Worm (Caenorhabditis elegans) whole organism, L3 larva: Measurements from ENCODE around the gene srlf-12.

Source experiments
- ama-1 ChIP-seq: fragments of 150-350 bp; optimal IDR thresholded peaks from 2 replicates; lab custom pipeline; 2018
- ceh-28 ChIP-seq: fragments of 150-350 bp; optimal IDR thresholded peaks from 2 replicates; lab custom pipeline; 2014; ENCODE audit warnings: missing biosample characterization, missing genetic modification reagents, missing genetic modification characterization
- ceh-82 ChIP-seq: fragments of 150-350 bp; optimal IDR thresholded peaks from 2 replicates; lab custom pipeline; 2014; ENCODE audit warnings: missing biosample characterization, missing genetic modification characterization
- ceh-9 ChIP-seq: sonication (generic microtip); optimal IDR thresholded peaks from 2 replicates; lab custom pipeline; 2018; ENCODE audit warnings: missing biosample characterization, missing genetic modification characterization
- daf-12 ChIP-seq: fragments of 150-350 bp; optimal IDR thresholded peaks from 2 replicates; lab custom pipeline; 2014; ENCODE audit warnings: missing biosample characterization, missing genetic modification reagents, missing genetic modification characterization
- egl-27 ChIP-seq: sonication (generic microtip); optimal IDR thresholded peaks from 4 replicates; lab custom pipeline; 2017; ENCODE audit warnings: missing biosample characterization, missing genetic modification reagents, missing genetic modification characterization
- egl-5 ChIP-seq: fragments of 150-350 bp; optimal IDR thresholded peaks from 2 replicates; lab custom pipeline; 2017; ENCODE audit warnings: missing biosample characterization, missing genetic modification reagents, missing genetic modification characterization, inconsistent platforms
- elt-1 ChIP-seq: fragments of 150-350 bp; optimal IDR thresholded peaks from 2 replicates; lab custom pipeline; 2014; ENCODE audit warnings: missing biosample characterization, missing genetic modification characterization
- eor-1 ChIP-seq, 2 experiments: fragments of 150-350 bp; optimal IDR thresholded peaks; 2 replicates each; lab custom pipeline; 2014 to 2018; ENCODE audit warnings: missing biosample characterization in 2 of 2, missing genetic modification characterization in 2 of 2
- fkh-10 ChIP-seq: sonication (generic microtip); optimal IDR thresholded peaks from 2 replicates; lab custom pipeline; 2017; ENCODE audit warnings: missing biosample characterization, missing genetic modification reagents, missing genetic modification characterization
- fkh-2 ChIP-seq: fragments of 150-350 bp; optimal IDR thresholded peaks from 2 replicates; lab custom pipeline; 2014; ENCODE audit warnings: missing biosample characterization, missing genetic modification reagents, missing genetic modification characterization
- fos-1 ChIP-seq: fragments of 150-350 bp; optimal IDR thresholded peaks from 2 replicates; lab custom pipeline; 2014; ENCODE audit warnings: missing biosample characterization, missing genetic modification characterization
- hmg-11 ChIP-seq: sonication (generic microtip); optimal IDR thresholded peaks from 2 replicates; lab custom pipeline; 2016; ENCODE audit warnings: missing genetic modification characterization, missing compliant biosample characterization
- jun-1 ChIP-seq: fragments of 150-350 bp; optimal IDR thresholded peaks from 2 replicates; lab custom pipeline; 2014; ENCODE audit warnings: missing biosample characterization, missing genetic modification reagents, missing genetic modification characterization
- lin-15B ChIP-seq: fragments of 150-350 bp; optimal IDR thresholded peaks from 2 replicates; lab custom pipeline; 2014; ENCODE audit warnings: missing biosample characterization, missing genetic modification characterization
- lin-39 ChIP-seq: fragments of 150-350 bp; optimal IDR thresholded peaks from 2 replicates; lab custom pipeline; 2018; ENCODE audit warnings: missing biosample characterization, missing genetic modification reagents, missing genetic modification characterization
- lsy-12 ChIP-seq: sonication (generic microtip); optimal IDR thresholded peaks from 2 replicates; lab custom pipeline; 2016; ENCODE audit warnings: mild to moderate bottlenecking, missing genetic modification characterization, missing compliant biosample characterization
- mdl-1 ChIP-seq: fragments of 150-350 bp; optimal IDR thresholded peaks from 2 replicates; lab custom pipeline; 2014; ENCODE audit warnings: missing biosample characterization, missing genetic modification characterization
- mml-1 ChIP-seq: fragments of 150-350 bp; sonication (generic microtip); optimal IDR thresholded peaks from 3 replicates; lab custom pipeline; 2014; ENCODE audit warnings: missing biosample characterization, missing genetic modification characterization
- nfya-1 ChIP-seq: sonication (generic microtip); optimal IDR thresholded peaks from 2 replicates; lab custom pipeline; 2017; ENCODE audit warnings: missing genetic modification characterization, mild to moderate bottlenecking, missing compliant biosample characterization, antibody characterized with exemption, moderate library complexity; ENCODE audit not compliant: insufficient read depth
- nhr-11 ChIP-seq: fragments of 150-350 bp; optimal IDR thresholded peaks from 2 replicates; lab custom pipeline; 2014; ENCODE audit warnings: missing biosample characterization, missing genetic modification characterization
- nhr-12 ChIP-seq: fragments of 150-350 bp; optimal IDR thresholded peaks from 2 replicates; lab custom pipeline; 2014; ENCODE audit warnings: missing biosample characterization, missing genetic modification characterization
- nhr-23 ChIP-seq: fragments of 150-350 bp; optimal IDR thresholded peaks from 2 replicates; lab custom pipeline; 2014; ENCODE audit warnings: missing biosample characterization, missing genetic modification reagents, missing genetic modification characterization
- nhr-237 ChIP-seq: fragments of 150-350 bp; optimal IDR thresholded peaks from 2 replicates; lab custom pipeline; 2014; ENCODE audit warnings: missing biosample characterization, missing genetic modification characterization
- nhr-25 ChIP-seq: sonication (generic microtip); optimal IDR thresholded peaks from 2 replicates; lab custom pipeline; 2017; ENCODE audit warnings: missing biosample characterization, missing genetic modification characterization
- nhr-43 ChIP-seq: sonication (generic microtip); optimal IDR thresholded peaks from 2 replicates; lab custom pipeline; 2016; ENCODE audit warnings: mild to moderate bottlenecking, missing genetic modification characterization, missing compliant biosample characterization; ENCODE audit not compliant: poor library complexity, severe bottlenecking
- nhr-67 ChIP-seq: fragments of 150-350 bp; optimal IDR thresholded peaks from 2 replicates; lab custom pipeline; 2014; ENCODE audit warnings: missing biosample characterization, missing genetic modification characterization
- nhr-77 ChIP-seq: fragments of 150-350 bp; optimal IDR thresholded peaks from 2 replicates; lab custom pipeline; 2014; ENCODE audit warnings: missing biosample characterization, missing genetic modification characterization
- pha-4 ChIP-seq: fragments of 150-350 bp; optimal IDR thresholded peaks from 2 replicates; lab custom pipeline; 2014; ENCODE audit warnings: missing biosample characterization, missing genetic modification reagents, missing genetic modification characterization
- pqm-1 ChIP-seq: fragments of 150-350 bp; optimal IDR thresholded peaks from 2 replicates; lab custom pipeline; 2017; ENCODE audit warnings: missing biosample characterization, missing genetic modification characterization, inconsistent platforms
- sea-2 ChIP-seq: fragments of 150-350 bp; sonication (generic microtip); optimal IDR thresholded peaks from 4 replicates; lab custom pipeline; 2014; ENCODE audit warnings: missing biosample characterization, missing genetic modification reagents, missing genetic modification characterization
- skn-1 ChIP-seq: fragments of 150-350 bp; optimal IDR thresholded peaks from 2 replicates; lab custom pipeline; 2014; ENCODE audit warnings: missing biosample characterization, missing genetic modification characterization
- snpc-4 ChIP-seq: fragments of 150-350 bp; optimal IDR thresholded peaks from 2 replicates; lab custom pipeline; 2014; ENCODE audit warnings: missing biosample characterization, missing genetic modification characterization
- tbx-2 ChIP-seq: sonication (generic microtip); optimal IDR thresholded peaks from 2 replicates; lab custom pipeline; 2016; ENCODE audit warnings: mild to moderate bottlenecking, missing genetic modification characterization, missing compliant biosample characterization
- unc-39 ChIP-seq: sonication (generic microtip); optimal IDR thresholded peaks from 4 replicates; lab custom pipeline; 2017; ENCODE audit warnings: missing biosample characterization, missing genetic modification characterization
- unc-62 ChIP-seq: fragments of 150-350 bp; sonication (generic microtip); optimal IDR thresholded peaks from 4 replicates; lab custom pipeline; 2014; ENCODE audit warnings: missing biosample characterization, missing genetic modification reagents, missing genetic modification characterization
- zag-1 ChIP-seq: fragments of 150-350 bp; optimal IDR thresholded peaks from 2 replicates; lab custom pipeline; 2014; ENCODE audit warnings: missing biosample characterization, missing genetic modification characterization
- ztf-11 ChIP-seq: fragments of 150-350 bp; optimal IDR thresholded peaks from 2 replicates; lab custom pipeline; 2014; ENCODE audit warnings: missing biosample characterization, missing genetic modification characterization
- ztf-4 ChIP-seq: fragments of 150-350 bp; optimal IDR thresholded peaks from 2 replicates; lab custom pipeline; 2014; ENCODE audit warnings: missing biosample characterization, missing genetic modification characterization

Gene srlf-12

DNA sequence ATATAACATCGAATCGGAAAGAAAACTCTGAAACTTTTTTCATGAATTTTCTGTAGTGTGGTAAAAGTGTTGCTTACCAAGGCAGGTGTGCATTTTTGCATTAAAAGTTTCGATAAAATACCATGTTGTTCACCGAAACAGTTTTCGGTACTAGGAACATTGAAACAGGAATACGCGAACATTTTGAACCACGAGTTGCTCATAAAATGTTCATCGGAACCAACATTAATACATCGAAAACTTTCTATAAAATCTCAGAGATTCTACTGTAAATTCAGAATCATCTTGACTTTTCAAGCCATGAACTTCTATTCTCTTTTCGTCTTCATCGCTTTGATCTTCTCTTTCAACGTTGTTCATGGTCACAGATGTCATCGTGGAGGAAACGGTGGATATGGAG lies 11.6 kb downstream of the srlf-12 start, which contains the start of gene fipr-15:
TSS of gene fipr-15 (plus strand) at position 301 of the 400 bp plus-strand sequence.
- TF ChIP-seq lsy-12 (tag; lab: Kevin White, UChicago) (no peak), fkh-10 (GFP tag; lab: Kevin White, UChicago) (no peak), hmg-11 (tag; lab: Kevin White, UChicago) (no peak), nhr-11 (tag; lab: Kevin White, UChicago) (no peak), nhr-25 (no peak), ceh-82 (no peak), nfya-1 (tag; lab: Kevin White, UChicago) (no peak), nhr-23 (tag; lab: Kevin White, UChicago) (no peak), unc-39 (tag; lab: Kevin White, UChicago) (no peak), nhr-43 (tag; lab: Kevin White, UChicago) (no peak), lin-39 (tag; lab: Kevin White, UChicago) (no peak)

DNA sequence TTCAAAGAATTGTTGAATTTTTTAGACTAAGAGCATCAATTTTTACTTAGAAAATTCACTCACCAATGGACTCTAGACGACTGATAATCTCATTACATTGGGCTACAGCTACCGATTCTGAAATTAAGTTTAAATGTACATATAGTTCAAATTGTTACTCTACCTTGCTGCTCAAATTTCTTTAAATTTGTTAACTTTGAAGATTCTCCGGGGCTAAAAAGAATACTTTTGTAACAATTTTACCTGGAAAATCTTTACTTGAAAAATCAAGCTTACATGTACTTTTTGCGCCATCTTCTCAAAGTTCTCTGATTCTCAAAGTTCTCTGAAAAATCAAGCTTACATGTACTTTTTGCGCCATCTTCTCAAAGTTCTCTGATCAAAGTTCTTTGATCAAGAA lies 12.4 kb downstream of the srlf-12 start, which contains the start of gene sdz-13:
TSS of gene sdz-13 (minus strand) at position 101 of the 400 bp plus-strand sequence.
- no peak for TF ChIP-seq unc-62 (GFP tag; lab: Kevin White, UChicago)
- no peak for TF ChIP-seq egl-5 (tag; lab: Kevin White, UChicago)
- no peak for TF ChIP-seq fos-1
- TF ChIP-seq mml-1: no peak
- TF ChIP-seq egl-27 (tag; lab: Kevin White, UChicago): no peak
- no peak for TF ChIP-seq mdl-1
- no peak for TF ChIP-seq lin-15B (tag; lab: Kevin White, UChicago)

DNA sequence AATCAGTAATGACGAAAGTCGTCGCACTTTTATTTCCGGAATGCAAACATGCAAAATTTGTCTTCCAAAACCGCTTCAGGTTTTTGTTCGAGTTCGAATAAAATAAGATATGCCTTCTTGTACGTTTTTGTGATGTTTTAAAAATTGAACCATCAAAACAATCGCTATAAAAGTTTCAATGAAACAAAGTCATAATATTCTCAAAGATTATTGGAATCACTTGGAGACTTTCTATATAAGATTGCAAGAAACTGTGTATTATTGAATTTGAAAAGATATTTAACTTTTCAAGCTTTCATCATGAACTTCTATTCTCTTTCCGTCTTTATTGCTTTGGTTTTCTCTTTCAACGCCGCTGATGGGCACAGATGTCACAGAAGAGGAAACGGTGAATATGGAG lies 15.0 kb downstream of the srlf-12 start, which contains the start of gene fipr-14:
TSS of gene fipr-14 (plus strand) at position 301 of the 400 bp plus-strand sequence.
- TF ChIP-seq nfya-1 (tag; lab: Kevin White, UChicago): no peak
- TF ChIP-seq eor-1 (tag; optimal IDR thresholded peaks at IDR 0.05; lab: Kevin White, UChicago): no peak
- no peak for TF ChIP-seq nhr-12
- no peak for TF ChIP-seq tbx-2 (tag; lab: Kevin White, UChicago)
- TF ChIP-seq daf-12 (tag; lab: Kevin White, UChicago): no peak
- TF ChIP-seq ceh-9 (tag; lab: Kevin White, UChicago): no peak
- no peak for TF ChIP-seq snpc-4 (tag; lab: Kevin White, UChicago)
- no peak for TF ChIP-seq lin-15B (tag; lab: Kevin White, UChicago)
- no peak for TF ChIP-seq sea-2
- TF ChIP-seq ama-1 (lab: Kevin White, UChicago): no peak
- TF ChIP-seq ztf-11 (tag; lab: Kevin White, UChicago): no peak
- TF ChIP-seq fkh-10 (GFP tag; lab: Kevin White, UChicago): no peak
- no peak for TF ChIP-seq lsy-12 (tag; lab: Kevin White, UChicago)
- TF ChIP-seq fkh-2 (tag; lab: Kevin White, UChicago): no peak
- TF ChIP-seq mdl-1: no peak
- TF ChIP-seq unc-39 (tag; lab: Kevin White, UChicago): no peak
- TF ChIP-seq nhr-25: no peak
- TF ChIP-seq pqm-1 (tag; lab: Kevin White, UChicago): no peak
- TF ChIP-seq jun-1 (tag; lab: Kevin White, UChicago): no peak

DNA sequence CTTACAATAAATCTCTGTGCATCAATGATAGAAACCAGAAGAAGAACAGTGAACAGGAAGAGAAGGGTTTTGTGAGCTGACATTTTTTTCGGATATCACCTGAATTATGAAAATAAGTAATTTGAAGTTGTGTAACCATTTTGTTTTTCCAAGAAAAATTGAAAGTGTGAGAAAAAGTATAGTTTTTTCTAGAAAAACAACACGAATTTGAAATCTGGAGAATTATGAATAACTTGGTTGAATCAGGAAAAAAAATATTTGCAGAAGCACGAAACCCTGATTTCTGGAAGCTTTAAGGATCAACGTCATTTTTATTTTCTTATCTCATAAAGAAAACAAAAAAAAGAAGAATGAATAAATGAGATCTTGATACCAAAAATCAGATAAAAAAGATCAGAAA lies 17.4 kb downstream of the srlf-12 start, which contains the start of gene F13E9.12:
TSS of gene F13E9.12 (minus strand) at position 101 of the 400 bp plus-strand sequence.
- TF ChIP-seq elt-1 (peak; percentile 35), ceh-9 (tag; lab: Kevin White, UChicago) (no peak), tbx-2 (tag; lab: Kevin White, UChicago) (no peak), ztf-11 (tag; lab: Kevin White, UChicago) (no peak)

DNA sequence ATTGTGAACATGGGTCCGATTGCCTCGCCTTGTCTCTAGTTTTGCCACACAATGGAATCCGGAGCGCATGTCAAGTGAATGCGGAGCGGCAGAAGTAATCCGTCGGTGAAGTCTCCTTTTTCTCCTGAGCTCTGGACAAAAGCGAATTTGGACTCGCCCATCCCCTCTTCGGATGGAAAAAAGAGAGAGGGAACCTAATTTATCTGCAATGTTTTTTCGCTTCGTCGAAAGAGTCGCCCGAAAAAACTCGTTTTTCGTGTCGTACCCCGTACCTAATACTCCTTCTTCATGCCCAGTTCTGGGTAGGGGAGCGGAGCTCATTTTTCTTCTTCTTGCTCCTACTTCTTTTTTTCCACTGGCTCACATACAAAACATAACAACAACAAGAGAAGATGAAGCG lies 21.7 kb downstream of the srlf-12 start:
- no peak for TF ChIP-seq ztf-4 (tag; lab: Kevin White, UChicago)
- no peak for TF ChIP-seq nhr-43 (tag; lab: Kevin White, UChicago)
- no peak for TF ChIP-seq nhr-12
- no peak for TF ChIP-seq nhr-67 (tag; lab: Kevin White, UChicago)
- no peak for TF ChIP-seq egl-27 (tag; lab: Kevin White, UChicago)
- TF ChIP-seq ceh-28: no peak
- no peak for TF ChIP-seq mdl-1
- no peak for TF ChIP-seq skn-1
- no peak for TF ChIP-seq nhr-77 (tag; lab: Kevin White, UChicago)
- no peak for TF ChIP-seq lsy-12 (tag; lab: Kevin White, UChicago)
- TF ChIP-seq ama-1 (lab: Kevin White, UChicago): no peak
- TF ChIP-seq nhr-237 (tag; lab: Kevin White, UChicago): no peak
- no peak for TF ChIP-seq unc-62 (GFP tag; lab: Kevin White, UChicago)
- TF ChIP-seq nfya-1 (tag; lab: Kevin White, UChicago): no peak
- no peak for TF ChIP-seq eor-1 (tag; optimal IDR thresholded peaks at IDR 0.05; lab: Kevin White, UChicago)
- no peak for TF ChIP-seq pha-4 (tag; lab: Kevin White, UChicago)
- TF ChIP-seq unc-39 (tag; lab: Kevin White, UChicago): no peak
- no peak for TF ChIP-seq zag-1
- no peak for TF ChIP-seq hmg-11 (tag; lab: Kevin White, UChicago)
- no peak for TF ChIP-seq pqm-1 (tag; lab: Kevin White, UChicago)
